Worm (Caenorhabditis elegans) whole organism, late embryonic: Measurements from ENCODE around the gene ndub-2.

Experiments
- F13H6.1 ChIP-seq: sonication (generic microtip); optimal IDR thresholded peaks from 2 replicates; lab custom pipeline; 2016; ENCODE audit warnings: missing genetic modification characterization, missing compliant biosample characterization
- T23F11.4 ChIP-seq: fragments of 200-800 bp; sonication (Bioruptor generic); optimal IDR thresholded peaks from 2 replicates; lab custom pipeline; 2018; ENCODE audit warnings: mild to moderate bottlenecking, missing genetic modification characterization, missing compliant biosample characterization
- ama-1 ChIP-seq: fragments of 150-350 bp; optimal IDR thresholded peaks from 2 replicates; lab custom pipeline; 2014
- elt-4 ChIP-seq: sonication (generic microtip); optimal IDR thresholded peaks from 2 replicates; lab custom pipeline; 2016; ENCODE audit warnings: missing genetic modification characterization, missing compliant biosample characterization
- eyg-1 ChIP-seq: sonication (generic microtip); optimal IDR thresholded peaks from 2 replicates; lab custom pipeline; 2016; ENCODE audit warnings: missing genotype, missing genetic modification characterization, missing compliant biosample characterization
- fkh-10 ChIP-seq: fragments of 150-350 bp; optimal IDR thresholded peaks from 2 replicates; lab custom pipeline; 2014; ENCODE audit warnings: missing biosample characterization, missing genetic modification reagents, missing genetic modification characterization
- lin-11 ChIP-seq: fragments of 200-800 bp; sonication (Bioruptor generic); optimal IDR thresholded peaks from 2 replicates; lab custom pipeline; 2018; ENCODE audit warnings: mild to moderate bottlenecking, missing genetic modification characterization, missing compliant biosample characterization
- npax-4 ChIP-seq: sonication (generic microtip); optimal IDR thresholded peaks from 2 replicates; lab custom pipeline; 2016; ENCODE audit warnings: missing genetic modification characterization, missing compliant biosample characterization
- sox-4 ChIP-seq: sonication (generic microtip); optimal IDR thresholded peaks from 2 replicates; lab custom pipeline; 2017; ENCODE audit warnings: mild to moderate bottlenecking, missing genetic modification characterization, inconsistent platforms, missing compliant biosample characterization
- unc-55 ChIP-seq: sonication (generic microtip); optimal IDR thresholded peaks from 2 replicates; lab custom pipeline; 2017; ENCODE audit warnings: missing biosample characterization, missing genetic modification reagents, missing genetic modification characterization
- unc-86 ChIP-seq: sonication (generic microtip); optimal IDR thresholded peaks from 2 replicates; lab custom pipeline; 2016; ENCODE audit warnings: missing genetic modification characterization, missing compliant biosample characterization

- TF ChIP-seq fkh-10 (no peak), ama-1 (no peak), npax-4 (tag; lab: Kevin White, UChicago) (no peak), sox-4 (tag; lab: Kevin White, UChicago) (no peak), F13H6.1 (tag; lab: Kevin White, UChicago) (no peak), T23F11.4 (GFP tag; lab: Kevin White, UChicago) (no peak), unc-55 (GFP tag; lab: Kevin White, UChicago) (no peak), unc-86 (no peak), eyg-1 (tag; lab: Kevin White, UChicago) (no peak), elt-4 (tag; lab: Kevin White, UChicago) (no peak), lin-11 (no peak)
Observed at ce11 chrII:8962206-8962605, 34.0 kb upstream of the ndub-2 start.
